Fruit fly (Drosophila melanogaster): ENCODE data around the gene CG6071.

CG6071 gene

DNA sequence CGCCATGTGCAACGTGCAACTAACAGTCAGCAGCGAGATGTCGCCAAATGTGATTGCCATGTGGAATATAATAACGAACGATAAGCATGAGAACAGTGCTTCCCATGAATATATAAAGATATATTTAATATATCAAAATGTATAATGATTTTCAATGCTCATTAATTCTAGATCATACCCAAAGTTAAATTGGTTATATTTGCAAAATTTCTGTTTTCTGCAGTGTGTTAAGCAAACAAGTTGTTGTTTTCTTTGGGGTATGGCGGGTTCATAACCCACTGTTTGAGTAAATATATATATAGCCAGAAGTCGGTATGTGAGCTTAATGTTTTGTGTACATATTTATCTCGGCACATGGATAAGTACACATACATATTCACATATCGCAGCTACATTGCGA, 9.0 kb downstream of the CG6071 start (continued):
- TF ChIP-seq CG9609 (GFP tag; optimal IDR thresholded peaks at IDR 0.05) (no peak), PHDP (tag; optimal IDR thresholded peaks at IDR 0.05) (no peak), CG6813 (GFP tag; optimal IDR thresholded peaks at IDR 0.05) (peak; percentile 10), nau (GFP tag; optimal IDR thresholded peaks at IDR 0.05) (no peak), CG10654 (GFP tag; optimal IDR thresholded peaks at IDR 0.05) (no peak), onecut (GFP tag; IDR thresholded peaks at IDR 0.05) (no peak), CG11696 (GFP tag; IDR thresholded peaks at IDR 0.05) (no peak), usp (GFP tag; optimal IDR thresholded peaks at IDR 0.05) (no peak), GATAe (GFP tag; conservative IDR thresholded peaks at IDR 0.05) (no peak), cg (GFP tag; optimal IDR thresholded peaks at IDR 0.05) (no peak), pros (GFP tag; optimal IDR thresholded peaks at IDR 0.05) (no peak), CHES-1-like (GFP tag; optimal IDR thresholded peaks at IDR 0.05) (no peak), Dek (tag; optimal IDR thresholded peaks at IDR 0.05) (no peak), Atf3 (GFP tag; optimal IDR thresholded peaks at IDR 0.05) (no peak), nom (GFP tag; optimal IDR thresholded peaks at IDR 0.05) (no peak), Xbp1 (GFP tag; optimal IDR thresholded peaks at IDR 0.05) (no peak), CG15696 (tag; optimal IDR thresholded peaks at IDR 0.05) (no peak), exex (tag; optimal IDR thresholded peaks at IDR 0.05) (no peak), CG17328 (GFP tag; IDR thresholded peaks at IDR 0.05) (no peak), CG13287 (GFP tag; IDR thresholded peaks at IDR 0.05; ENCODE audit: partially characterized antibody) (no peak), fd64A (GFP tag; optimal IDR thresholded peaks at IDR 0.05) (peak; percentile 22), so (GFP tag; IDR thresholded peaks at IDR 0.05) (no peak), Dfd (GFP tag; optimal IDR thresholded peaks at IDR 0.05) (no peak), ash1 (GFP tag; optimal IDR thresholded peaks at IDR 0.05) (no peak), CG17568 (GFP tag; optimal IDR thresholded peaks at IDR 0.05) (no peak), CG15514 (GFP tag; optimal IDR thresholded peaks at IDR 0.05) (peak; percentile 3), TFAM (GFP tag; optimal IDR thresholded peaks at IDR 0.05) (no peak), her (GFP tag; optimal IDR thresholded peaks at IDR 0.05) (no peak), gcm (GFP tag; optimal IDR thresholded peaks at IDR 0.05) (no peak), crol (GFP tag; IDR thresholded peaks at IDR 0.05) (no peak), CG12155 (GFP tag; optimal IDR thresholded peaks at IDR 0.05) (no peak), Med (GFP tag) (peak; percentile 63), z (GFP tag; IDR thresholded peaks at IDR 0.05) (no peak), CG10543 (GFP tag; optimal IDR thresholded peaks at IDR 0.05) (no peak), CG1647 (GFP tag; optimal IDR thresholded peaks at IDR 0.05) (no peak), MTF-1 (GFP tag; optimal IDR thresholded peaks at IDR 0.05; ENCODE audit: borderline replicate concordance) (no peak), nerfin-2 (GFP tag; IDR thresholded peaks at IDR 0.05; ENCODE audit: partially characterized antibody) (no peak), ftz-f1 (GFP tag; optimal IDR thresholded peaks at IDR 0.05) (no peak), CG18011 (GFP tag; optimal IDR thresholded peaks at IDR 0.05) (no peak), hbn (GFP tag; IDR thresholded peaks at IDR 0.05; ENCODE audit: partially characterized antibody) (no peak), NC2β (GFP tag; optimal IDR thresholded peaks at IDR 0.05) (no peak), mirr (GFP tag; optimal IDR thresholded peaks at IDR 0.05) (no peak), Hmx (GFP tag; optimal IDR thresholded peaks at IDR 0.05) (no peak), CG1792 (GFP tag; optimal IDR thresholded peaks at IDR 0.05) (no peak), Hr78 (GFP tag; optimal IDR thresholded peaks at IDR 0.05) (no peak), CTCF (GFP tag; optimal IDR thresholded peaks at IDR 0.05) (no peak), CG5180 (GFP tag; optimal IDR thresholded peaks at IDR 0.05) (peak; percentile 31), shn (GFP tag; optimal IDR thresholded peaks at IDR 0.05) (no peak), lbe (GFP tag; optimal IDR thresholded peaks at IDR 0.05) (no peak), CG12942 (GFP tag; optimal IDR thresholded peaks at IDR 0.05) (no peak), Ada2b (GFP tag; IDR thresholded peaks at IDR 0.05) (no peak), Fer1 (GFP tag; optimal IDR thresholded peaks at IDR 0.05) (no peak)
